Worm (Caenorhabditis elegans) whole organism, young adult: ENCODE measurements around the gene exos-7.

Experiments used
- ceh-27 ChIP-seq: fragments of 200-800 bp; sonication (Bioruptor generic); optimal IDR thresholded peaks from 2 replicates; lab custom pipeline; 2018; ENCODE audit warnings: mild to moderate bottlenecking, missing genetic modification characterization, moderate library complexity, missing compliant biosample characterization
- ceh-40 ChIP-seq: fragments of 200-800 bp; sonication (Bioruptor generic); IDR thresholded peaks from 2 replicates; pipeline ENCODE4 v1.3.6; 2022; ENCODE audit warnings: missing genetic modification characterization, missing compliant biosample characterization
- dpl-1 ChIP-seq: fragments of 150-350 bp; optimal IDR thresholded peaks from 2 replicates; lab custom pipeline; 2014; ENCODE audit warnings: missing biosample characterization, missing genetic modification reagents, missing genetic modification characterization
- ets-4 ChIP-seq: fragments of 200-800 bp; sonication (Bioruptor generic); optimal IDR thresholded peaks from 2 replicates; lab custom pipeline; 2018; ENCODE audit warnings: mild to moderate bottlenecking, missing genetic modification characterization, missing compliant biosample characterization
- gei-17 ChIP-seq: fragments of 200-800 bp; sonication (Bioruptor generic); optimal IDR thresholded peaks from 2 replicates; lab custom pipeline; 2018; ENCODE audit warnings: mild to moderate bottlenecking, missing genetic modification characterization, missing compliant biosample characterization
- him-1 ChIP-seq: sonication (generic microtip); optimal IDR thresholded peaks from 2 replicates; lab custom pipeline; 2016; ENCODE audit warnings: missing genotype, missing genetic modification reagents, missing genetic modification characterization, missing compliant biosample characterization
- lin-54 ChIP-seq: fragments of 200-800 bp; sonication (Bioruptor generic); optimal IDR thresholded peaks from 2 replicates; lab custom pipeline; 2018; ENCODE audit warnings: mild to moderate bottlenecking, missing genetic modification characterization, missing compliant biosample characterization
- nhr-27 ChIP-seq: fragments of 200-800 bp; sonication (Bioruptor generic); optimal IDR thresholded peaks from 2 replicates; lab custom pipeline; 2018; ENCODE audit warnings: mild to moderate bottlenecking, missing genetic modification characterization, moderate library complexity, missing compliant biosample characterization
- pha-4 ChIP-seq: fragments of 150-350 bp; sonication (generic microtip); optimal IDR thresholded peaks from 2 replicates; lab custom pipeline; 2014; ENCODE audit warnings: missing biosample characterization, missing genetic modification reagents, missing genetic modification characterization
- rcor-1 ChIP-seq: fragments of 200-800 bp; sonication (Bioruptor generic); IDR thresholded peaks from 2 replicates; pipeline ENCODE4 v1.3.6; 2022; ENCODE audit warnings: missing genetic modification reagents, missing genetic modification characterization, missing compliant biosample characterization
- somi-1 ChIP-seq: fragments of 200-800 bp; sonication (Bioruptor generic); optimal IDR thresholded peaks from 2 replicates; lab custom pipeline; 2018; ENCODE audit warnings: mild to moderate bottlenecking, missing genetic modification characterization, missing compliant biosample characterization

DNA sequence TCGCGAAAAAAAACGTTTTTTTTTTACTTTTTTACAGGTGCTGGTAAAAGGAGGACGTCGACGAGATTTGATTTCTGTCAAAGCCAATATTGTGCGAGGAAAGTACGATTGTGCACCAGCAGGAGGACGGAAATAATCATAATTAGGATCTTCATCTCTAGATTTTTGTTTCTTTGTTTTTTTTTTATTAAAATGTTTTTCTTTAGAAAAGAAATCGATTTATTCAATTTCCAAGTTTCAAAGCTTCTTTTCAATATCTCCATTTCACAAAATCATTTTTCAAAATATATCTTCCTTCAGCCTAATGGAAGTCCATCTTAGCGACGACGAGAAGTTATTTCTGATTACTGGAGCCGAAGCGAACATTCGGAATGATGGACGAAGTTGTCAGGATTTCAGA is at the start of gene exos-7:
- TF ChIP-seq nhr-27 (tag; lab: Kevin White, UChicago) (no peak), dpl-1 (GFP tag; lab: Kevin White, UChicago) (no peak), him-1 (tag; lab: Kevin White, UChicago) (no peak), pha-4 (tag; lab: Kevin White, UChicago) (no peak), ceh-40 (GFP tag; lab: Robert Waterston, UW) (no peak), lin-54 (GFP tag; lab: Kevin White, UChicago) (no peak), gei-17 (GFP tag; lab: Kevin White, UChicago) (no peak), ets-4 (GFP tag; lab: Kevin White, UChicago) (no peak), somi-1 (GFP tag; lab: Kevin White, UChicago) (no peak), rcor-1 (GFP tag; lab: Robert Waterston, UW) (no peak), ceh-27 (GFP tag; lab: Kevin White, UChicago) (no peak)
